Worm (Caenorhabditis elegans): ENCODE results near the gene der-2.

The der-2 gene

DNA sequence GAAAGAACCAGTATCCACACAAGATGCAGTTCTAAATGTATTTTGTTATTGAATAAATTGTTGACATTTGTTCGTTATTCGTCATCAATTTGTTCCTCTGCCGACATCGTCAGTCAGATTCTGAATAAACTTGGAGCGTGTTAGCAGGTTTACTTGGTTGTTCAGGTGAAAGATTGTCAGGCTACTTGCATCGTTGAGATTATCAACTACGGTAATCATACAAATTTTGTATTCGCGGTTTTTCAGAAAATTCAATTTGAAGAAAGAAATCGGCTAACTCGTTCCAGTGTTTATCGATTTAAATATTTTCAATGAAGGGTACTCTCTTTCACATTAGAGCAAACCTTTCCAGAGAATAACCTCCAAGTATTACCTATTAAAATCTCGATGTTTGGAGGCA, 13.2 kb downstream of the der-2 start, which contains the start of gene R151.2 (continued):
- 0 out of 2 replicates have a peak, but pooled peaks have one; percentile 5 for TF ChIP-seq hsf-1 (GFP tag; IDR thresholded peaks at IDR 0.05)
- no peak for TF ChIP-seq attf-5 (GFP tag; optimal IDR thresholded peaks at IDR 0.05)
- TF ChIP-seq B0336.3 (GFP tag; IDR thresholded peaks at IDR 0.05), result peak; percentile 54
- peak; percentile 6 for TF ChIP-seq F57A8.1 (GFP tag; optimal IDR thresholded peaks at IDR 0.05)
- peak; percentile 62; the same call in 1 of the 2 replicates for TF ChIP-seq madf-3 (GFP tag; IDR thresholded peaks at IDR 0.05)
- TF ChIP-seq madf-8 (GFP tag; conservative IDR thresholded peaks at IDR 0.05), result no peak

DNA sequence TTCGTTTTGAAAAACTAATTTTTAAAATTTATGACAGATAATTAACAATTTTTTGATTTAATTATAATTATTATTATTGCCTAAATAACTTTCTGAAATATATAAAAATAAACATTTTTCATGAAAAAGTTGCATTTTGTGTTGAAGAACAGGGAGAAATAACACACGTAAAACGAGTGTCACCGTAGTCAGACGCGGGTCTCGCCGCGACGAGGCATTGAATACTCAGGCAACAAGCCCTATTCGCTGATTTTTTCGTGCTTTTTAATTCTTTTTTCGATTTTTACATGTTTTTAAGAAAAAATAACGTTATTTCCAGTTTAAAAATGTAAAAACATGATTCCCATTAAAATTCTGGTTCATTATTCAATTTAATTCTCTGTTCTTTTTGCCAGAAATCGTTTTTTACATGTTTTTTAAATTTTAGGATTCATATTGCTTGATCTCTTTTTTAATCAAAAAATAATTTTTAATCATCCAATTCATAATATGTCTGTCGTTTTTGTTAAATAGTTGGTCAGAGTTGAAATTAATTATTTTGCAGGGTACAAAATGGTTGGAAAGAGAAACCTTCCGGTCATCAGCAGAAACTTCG, 14.9 kb downstream of the der-2 start, which contains the start of gene rpl-6:
TSS of gene rpl-6 (plus strand) at position 545 of the 595 bp plus-strand sequence.
- TF ChIP-seq ceh-79 (tag; optimal IDR thresholded peaks at IDR 0.05), result no peak
- peak; percentile 80 for TF ChIP-seq pha-4 (tag; optimal IDR thresholded peaks at IDR 0.05)
- TF ChIP-seq Y95B8A.8 (GFP tag; IDR thresholded peaks at IDR 0.05), result 0 out of 2 replicates have a peak, but pooled peaks have one; percentile 19
- peak; percentile 86 for TF ChIP-seq ekl-4 (GFP tag; IDR thresholded peaks at IDR 0.05)
- TF ChIP-seq let-607 (tag; optimal IDR thresholded peaks at IDR 0.05), result peak in 1 of 2 experiments; percentile 42
- peak; percentile 86 for TF ChIP-seq hmg-1.2 (GFP tag; IDR thresholded peaks at IDR 0.05)
- no peak for TF ChIP-seq cebp-1 (GFP tag; IDR thresholded peaks at IDR 0.05)
- TF ChIP-seq cebp-1 (tag; optimal IDR thresholded peaks at IDR 0.05), result peak; percentile 72
- no peak for TF ChIP-seq die-1 (tag; optimal IDR thresholded peaks at IDR 0.05)
- TF ChIP-seq ztf-28 (GFP tag; IDR thresholded peaks at IDR 0.05), result 0 out of 2 replicates have a peak, but pooled peaks have one; percentile 62
- TF ChIP-seq tlf-1 (GFP tag; optimal IDR thresholded peaks at IDR 0.05), result peak; percentile 88
- peak; percentile 65; the same call in 1 of the 2 replicates for TF ChIP-seq K11D2.4 (GFP tag; IDR thresholded peaks at IDR 0.05)
- no peak; the same call in 1 of the 2 replicates for TF ChIP-seq B0019.2 (GFP tag; conservative IDR thresholded peaks at IDR 0.05)
- TF ChIP-seq F23B12.7 (tag; optimal IDR thresholded peaks at IDR 0.05; ENCODE audit: insufficient read depth), result peak; percentile 79
- peak; percentile 32 for TF ChIP-seq nhr-80 (tag; optimal IDR thresholded peaks at IDR 0.05)
- peak; percentile 84 for TF ChIP-seq Y53G8AR.9 (GFP tag; conservative IDR thresholded peaks at IDR 0.05)
- peak; percentile 80 for TF ChIP-seq lin-54 (GFP tag; optimal IDR thresholded peaks at IDR 0.05)
- peak; percentile 54 for TF ChIP-seq madf-8 (GFP tag; conservative IDR thresholded peaks at IDR 0.05)
- TF ChIP-seq ceh-27 (GFP tag; optimal IDR thresholded peaks at IDR 0.05), result peak; percentile 82
- TF ChIP-seq rcor-1 (GFP tag; IDR thresholded peaks at IDR 0.05), result peak; percentile 73
- TF ChIP-seq F49E8.2 (tag; optimal IDR thresholded peaks at IDR 0.05; ENCODE audit: insufficient read depth), result peak; percentile 47
- peak; percentile 47 for TF ChIP-seq ztf-18 (tag; optimal IDR thresholded peaks at IDR 0.05)
- no peak for TF ChIP-seq hlh-26 (GFP tag; conservative IDR thresholded peaks at IDR 0.05)
- TF ChIP-seq egrh-3 (GFP tag; IDR thresholded peaks at IDR 0.05), result no peak
- TF ChIP-seq dpl-1 (GFP tag; optimal IDR thresholded peaks at IDR 0.05), result peak; percentile 35
- peak; percentile 65 for TF ChIP-seq ZK185.1 (tag; optimal IDR thresholded peaks at IDR 0.05; ENCODE audit: poor library complexity, severe bottlenecking)
- TF ChIP-seq nhr-27 (tag; optimal IDR thresholded peaks at IDR 0.05), result no peak
- peak; percentile 82 for TF ChIP-seq ceh-91 (GFP tag; IDR thresholded peaks at IDR 0.05)
- TF ChIP-seq lag-1 (GFP tag; IDR thresholded peaks at IDR 0.05), result no peak
- peak; percentile 55; the same call in 1 of the 2 replicates for TF ChIP-seq dox-1 (GFP tag; IDR thresholded peaks at IDR 0.05)
- TF ChIP-seq lin-40 (tag; optimal IDR thresholded peaks at IDR 0.05), result peak; percentile 68
- peak; percentile 83 for TF ChIP-seq madf-6 (GFP tag; IDR thresholded peaks at IDR 0.05)
- peak; percentile 91 for TF ChIP-seq lsl-1 (GFP tag; optimal IDR thresholded peaks at IDR 0.05)
- peak; percentile 74 for TF ChIP-seq attf-3 (GFP tag; conservative IDR thresholded peaks at IDR 0.05)
- no peak for TF ChIP-seq T26A5.8 (tag; optimal IDR thresholded peaks at IDR 0.05)
- peak; percentile 68 for TF ChIP-seq efl-1 (GFP tag; optimal IDR thresholded peaks at IDR 0.05)
- TF ChIP-seq lir-1 (GFP tag; conservative IDR thresholded peaks at IDR 0.05), result peak; percentile 28; the same call in 1 of the 2 replicates
- TF ChIP-seq K12H6.12 (tag; optimal IDR thresholded peaks at IDR 0.05), result peak; percentile 8
- peak; percentile 76 for TF ChIP-seq snpc-1.3 (tag; optimal IDR thresholded peaks at IDR 0.05; ENCODE audit: insufficient read depth)
- no peak for TF ChIP-seq mel-28 (tag; optimal IDR thresholded peaks at IDR 0.05; ENCODE audit: borderline replicate concordance)
